Worm (Caenorhabditis elegans) whole organism, L1 larva: ENCODE measurements around the gene col-110.

Experiments
- elt-2 ChIP-seq: sonication (generic microtip); optimal IDR thresholded peaks from 2 replicates; lab custom pipeline; 2016; ENCODE audit warnings: missing genetic modification characterization, mild to moderate bottlenecking, inconsistent platforms, missing compliant biosample characterization, missing genetic modification reagents
- jun-1 ChIP-seq: fragments of 150-350 bp; optimal IDR thresholded peaks from 2 replicates; lab custom pipeline; 2014; ENCODE audit warnings: missing biosample characterization, missing genetic modification reagents, missing genetic modification characterization
- mep-1 ChIP-seq: fragments of 150-350 bp; optimal IDR thresholded peaks from 2 replicates; lab custom pipeline; 2014; ENCODE audit warnings: missing biosample characterization, missing genetic modification characterization
- nhr-12 ChIP-seq: sonication (generic microtip); optimal IDR thresholded peaks from 2 replicates; lab custom pipeline; 2017; ENCODE audit warnings: missing biosample characterization, missing genetic modification characterization
- nhr-76 ChIP-seq: sonication (generic microtip); optimal IDR thresholded peaks from 2 replicates; lab custom pipeline; 2017; ENCODE audit warnings: missing biosample characterization, missing genetic modification characterization
- nhr-77 ChIP-seq: fragments of 150-350 bp; optimal IDR thresholded peaks from 2 replicates; lab custom pipeline; 2014; ENCODE audit warnings: missing biosample characterization, missing genetic modification characterization
- nhr-90 ChIP-seq: sonication (generic microtip); optimal IDR thresholded peaks from 2 replicates; lab custom pipeline; 2016; ENCODE audit warnings: mild to moderate bottlenecking, missing genetic modification characterization, missing compliant biosample characterization; ENCODE audit not compliant: poor library complexity
- pqm-1 ChIP-seq: sonication (generic microtip); optimal IDR thresholded peaks from 3 replicates; lab custom pipeline; 2017; ENCODE audit warnings: missing biosample characterization, missing genetic modification characterization
- skn-1 ChIP-seq: fragments of 150-350 bp; optimal IDR thresholded peaks from 2 replicates; lab custom pipeline; 2014; ENCODE audit warnings: missing biosample characterization, missing genetic modification characterization
- unc-130 ChIP-seq: fragments of 150-350 bp; optimal IDR thresholded peaks from 2 replicates; lab custom pipeline; 2017; ENCODE audit warnings: missing biosample characterization, missing genetic modification characterization, inconsistent platforms

DNA sequence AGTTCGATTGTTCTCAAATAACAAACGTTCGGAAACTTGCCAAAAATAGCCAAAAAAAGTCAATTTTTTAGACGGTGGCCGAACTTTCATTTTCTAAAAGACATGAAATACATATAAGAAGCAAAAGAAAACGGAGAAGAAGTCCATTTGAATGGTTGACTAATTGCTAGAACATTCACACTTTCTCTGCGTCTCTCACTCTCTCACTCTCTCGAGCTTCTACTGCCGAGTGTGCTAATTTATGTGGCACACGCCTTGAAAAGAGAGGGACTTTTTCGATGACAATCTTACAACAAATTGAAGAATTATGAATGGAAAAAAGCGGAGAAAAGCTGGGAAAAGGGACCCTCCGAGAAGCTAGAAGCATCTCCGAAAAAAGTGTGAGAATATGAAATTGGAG, 35.4 kb downstream of the col-110 start:
- TF ChIP-seq nhr-76 (tag; lab: Kevin White, UChicago) (no peak), nhr-90 (tag; lab: Kevin White, UChicago) (no peak), skn-1 (tag; lab: Kevin White, UChicago) (no peak), nhr-77 (tag; lab: Kevin White, UChicago) (no peak), elt-2 (tag; lab: Kevin White, UChicago) (no peak), unc-130 (tag; lab: Kevin White, UChicago) (no peak), mep-1 (tag; lab: Kevin White, UChicago) (no peak), jun-1 (no peak), pqm-1 (tag; lab: Kevin White, UChicago) (no peak), nhr-12 (tag; lab: Kevin White, UChicago) (no peak)
